Worm (Caenorhabditis elegans) whole organism, midembryonic: ENCODE data around the gene K10C2.12.

Experiments used
- med-1 ChIP-seq: sonication (generic microtip); optimal IDR thresholded peaks from 2 replicates; lab custom pipeline; 2017; ENCODE audit warnings: missing genetic modification characterization, mild to moderate bottlenecking, missing compliant biosample characterization, antibody characterized with exemption, missing genetic modification reagents; ENCODE audit not compliant: insufficient read depth
- ztf-23 ChIP-seq: fragments of 200-800 bp; sonication (Bioruptor generic); IDR thresholded peaks from 2 replicates; pipeline ENCODE4 v1.3.6; 2022; ENCODE audit warnings: missing genetic modification reagents, missing genetic modification characterization, missing compliant biosample characterization

DNA sequence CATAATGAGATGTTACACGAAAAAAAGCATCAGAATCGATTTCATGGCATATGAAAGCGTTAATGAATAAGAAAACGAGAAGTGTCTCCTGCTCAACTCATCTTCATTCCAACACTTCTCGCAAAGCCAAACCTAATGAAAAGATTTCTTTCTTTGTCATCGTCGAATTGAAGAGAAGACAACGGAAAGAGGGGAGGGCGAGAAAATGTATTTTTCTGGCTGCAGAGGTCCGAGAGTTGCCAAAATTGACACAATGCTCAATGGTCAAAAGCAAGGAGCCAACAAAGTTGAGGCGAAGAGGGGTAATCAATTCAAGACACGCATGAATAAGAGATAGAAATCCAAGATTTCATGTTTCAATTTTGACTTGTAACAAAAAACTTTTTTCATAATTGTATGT is 1.5 kb downstream of the K10C2.12 start:
- TF ChIP-seq med-1 (no peak), ztf-23 (GFP tag; lab: Robert Waterston, UW) (no peak)
